Worm (Caenorhabditis elegans): ENCODE results near the gene nas-12.

Gene nas-12

ce11 chrIV:10222122-10222589, 1.7 kb upstream of the nas-12 start, which contains the start of gene C24F3.2 (continued):
- no peak for TF ChIP-seq sox-4 (tag; optimal IDR thresholded peaks at IDR 0.05)
- TF ChIP-seq eyg-1 (tag; optimal IDR thresholded peaks at IDR 0.05), result no peak
- no peak for TF ChIP-seq ceh-19 (GFP tag; optimal IDR thresholded peaks at IDR 0.05)
- peak; percentile 30 for TF ChIP-seq tbx-2 (tag; optimal IDR thresholded peaks at IDR 0.05)
- TF ChIP-seq unc-42 (tag; optimal IDR thresholded peaks at IDR 0.05), result peak; percentile 75
- no peak for TF ChIP-seq nhr-232 (tag; optimal IDR thresholded peaks at IDR 0.05)
- TF ChIP-seq che-1 (tag; optimal IDR thresholded peaks at IDR 0.05), result no peak
- TF ChIP-seq pros-1 (tag; optimal IDR thresholded peaks at IDR 0.05), result no peak
- no peak for TF ChIP-seq hlh-13 (GFP tag; optimal IDR thresholded peaks at IDR 0.05)
- TF ChIP-seq dmd-4 (tag; optimal IDR thresholded peaks at IDR 0.05; ENCODE audit: borderline replicate concordance), result no peak
- TF ChIP-seq ref-2 (tag; optimal IDR thresholded peaks at IDR 0.05), result peak; percentile 68
- TF ChIP-seq hlh-8 (tag; optimal IDR thresholded peaks at IDR 0.05), result no peak
- TF ChIP-seq ceh-45 (GFP tag; IDR thresholded peaks at IDR 0.05), result no peak
- TF ChIP-seq ets-4 (tag; optimal IDR thresholded peaks at IDR 0.05), result no peak
- TF ChIP-seq unc-3 (GFP tag; conservative IDR thresholded peaks at IDR 0.05), result no peak
- TF ChIP-seq unc-3 (tag; optimal IDR thresholded peaks at IDR 0.05), result no peak
- TF ChIP-seq unc-86 (tag; optimal IDR thresholded peaks at IDR 0.05), result no peak
- peak; percentile 29 for TF ChIP-seq ceh-18 (tag; optimal IDR thresholded peaks at IDR 0.05)
- TF ChIP-seq ceh-2 (tag; optimal IDR thresholded peaks at IDR 0.05), result peak; percentile 26
- TF ChIP-seq rnt-1 (tag; optimal IDR thresholded peaks at IDR 0.05), result peak; percentile 21
- TF ChIP-seq ceh-9 (tag; optimal IDR thresholded peaks at IDR 0.05), result no peak
- TF ChIP-seq sox-2 (GFP tag; IDR thresholded peaks at IDR 0.05), result no peak
- no peak for TF ChIP-seq pha-4 (tag; optimal IDR thresholded peaks at IDR 0.05)
- no peak for TF ChIP-seq dve-1 (tag; optimal IDR thresholded peaks at IDR 0.05)
- no peak for TF ChIP-seq tbx-7 (tag; optimal IDR thresholded peaks at IDR 0.05)
- no peak for TF ChIP-seq lin-11 (tag; optimal IDR thresholded peaks at IDR 0.05)
- TF ChIP-seq sdc-2 (tag; optimal IDR thresholded peaks at IDR 0.05), result no peak
- TF ChIP-seq ceh-48 (tag; optimal IDR thresholded peaks at IDR 0.05), result no peak
- TF ChIP-seq ceh-34 (tag; optimal IDR thresholded peaks at IDR 0.05), result no peak
- TF ChIP-seq ceh-14 (tag; optimal IDR thresholded peaks at IDR 0.05), result no peak
- no peak for TF ChIP-seq ztf-16 (tag; optimal IDR thresholded peaks at IDR 0.05)
- no peak for TF ChIP-seq npax-4 (tag; optimal IDR thresholded peaks at IDR 0.05)
- TF ChIP-seq madf-2 (tag; optimal IDR thresholded peaks at IDR 0.05), result no peak
- no peak for TF ChIP-seq K02D7.2 (tag; optimal IDR thresholded peaks at IDR 0.05)
- TF ChIP-seq F13H6.1 (tag; optimal IDR thresholded peaks at IDR 0.05), result no peak
- no peak for TF ChIP-seq elt-2 (tag; optimal IDR thresholded peaks at IDR 0.05)
- no peak for TF ChIP-seq fkh-10 (GFP tag; optimal IDR thresholded peaks at IDR 0.05)
- TF ChIP-seq fax-1 (tag; optimal IDR thresholded peaks at IDR 0.05), result no peak
- no peak for TF ChIP-seq fkh-6 (tag; optimal IDR thresholded peaks at IDR 0.05)
- no peak for TF ChIP-seq pax-1 (tag; optimal IDR thresholded peaks at IDR 0.05)
- TF ChIP-seq ahr-1 (tag; optimal IDR thresholded peaks at IDR 0.05), result no peak
- TF ChIP-seq Y22D7AL.16 (tag; optimal IDR thresholded peaks at IDR 0.05), result no peak
- TF ChIP-seq unc-55 (GFP tag; optimal IDR thresholded peaks at IDR 0.05), result no peak
- no peak for TF ChIP-seq ceh-30 (tag; optimal IDR thresholded peaks at IDR 0.05)
- no peak for TF ChIP-seq C08G9.2 (tag; optimal IDR thresholded peaks at IDR 0.05)
- TF ChIP-seq pat-9 (tag; optimal IDR thresholded peaks at IDR 0.05), result no peak
- TF ChIP-seq ceh-24 (tag; optimal IDR thresholded peaks at IDR 0.05), result no peak
- no peak for TF ChIP-seq ceh-22 (tag; optimal IDR thresholded peaks at IDR 0.05)

All from whole organism, late embryonic.